Worm (Caenorhabditis elegans) whole organism, young adult: Measurements from ENCODE around the gene ZK686.6.

Source experiments
- F33H1.4 ChIP-seq: fragments of 200-800 bp; sonication (Bioruptor generic); IDR thresholded peaks from 2 replicates; pipeline ENCODE4 v1.3.6; 2022; ENCODE audit warnings: missing genetic modification reagents, missing genetic modification characterization, missing compliant biosample characterization
- ceh-27 ChIP-seq: fragments of 200-800 bp; sonication (Bioruptor generic); optimal IDR thresholded peaks from 2 replicates; lab custom pipeline; 2018; ENCODE audit warnings: mild to moderate bottlenecking, missing genetic modification characterization, moderate library complexity, missing compliant biosample characterization
- dpl-1 ChIP-seq: fragments of 150-350 bp; optimal IDR thresholded peaks from 2 replicates; lab custom pipeline; 2014; ENCODE audit warnings: missing biosample characterization, missing genetic modification reagents, missing genetic modification characterization
- hmg-20 ChIP-seq: fragments of 200-800 bp; sonication (Bioruptor generic); IDR thresholded peaks from 2 replicates; pipeline ENCODE4 v1.3.6; 2022; ENCODE audit warnings: missing genetic modification reagents, missing genetic modification characterization, missing compliant biosample characterization
- mel-28 ChIP-seq: sonication (generic microtip); optimal IDR thresholded peaks from 2 replicates; lab custom pipeline; 2016; ENCODE audit warnings: borderline replicate concordance, mild to moderate bottlenecking, missing genetic modification characterization, missing compliant biosample characterization
- mes-4 ChIP-seq: sonication (generic microtip); optimal IDR thresholded peaks from 2 replicates; lab custom pipeline; 2016; ENCODE audit warnings: missing genotype, missing genetic modification characterization, missing compliant biosample characterization

DNA sequence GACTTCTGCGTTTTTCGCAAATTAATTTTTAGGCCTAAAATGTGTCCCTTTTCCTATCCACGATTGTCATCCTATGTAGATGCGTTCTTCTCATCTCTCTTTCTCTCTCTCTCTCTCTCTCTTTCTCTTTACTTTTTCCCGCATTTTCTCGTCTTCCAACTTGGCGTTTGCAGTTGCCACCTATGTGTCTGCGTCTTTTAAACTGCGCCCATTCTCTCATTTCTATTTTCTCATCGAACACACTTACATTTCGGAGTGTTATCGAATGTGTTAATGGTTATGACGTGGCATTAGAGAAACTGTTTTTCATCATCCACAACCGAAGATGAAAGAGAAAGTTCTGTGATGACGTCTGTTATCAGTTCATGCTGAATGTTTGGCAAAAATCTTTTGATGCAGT is 44.3 kb downstream of the ZK686.6 start:
- no peak for TF ChIP-seq mes-4 (tag; lab: Kevin White, UChicago)
- no peak for TF ChIP-seq F33H1.4 (GFP tag; lab: Robert Waterston, UW)
- no peak for TF ChIP-seq dpl-1
- no peak for TF ChIP-seq mel-28 (tag; lab: Kevin White, UChicago)
- peak; percentile 2 for TF ChIP-seq ceh-27
- no peak for TF ChIP-seq hmg-20
